Worm (Caenorhabditis elegans): ENCODE results near the gene mrps-22.
A peak's percentile ranks its signal among the peaks of the same experiment; 100 is the strongest.

Gene mrps-22

ce11 chrII:10543457-10544137 lies 38.8 kb upstream of the mrps-22 start:
- TF ChIP-seq mef-2 (tag; optimal IDR thresholded peaks at IDR 0.05): no peak
- no peak for TF ChIP-seq fkh-4 (tag; optimal IDR thresholded peaks at IDR 0.05; ENCODE audit: borderline replicate concordance)
- TF ChIP-seq ceh-63 (GFP tag; optimal IDR thresholded peaks at IDR 0.05): no peak
- TF ChIP-seq nhr-47 (tag; optimal IDR thresholded peaks at IDR 0.05): no peak
- no peak for TF ChIP-seq lir-3 (tag; optimal IDR thresholded peaks at IDR 0.05; ENCODE audit: poor library complexity)
- no peak for TF ChIP-seq hlh-4 (tag; optimal IDR thresholded peaks at IDR 0.05)
- TF ChIP-seq efl-3 (GFP tag; optimal IDR thresholded peaks at IDR 0.05): no peak
- no peak for TF ChIP-seq aly-2 (tag; optimal IDR thresholded peaks at IDR 0.05)
- peak; percentile 35 for TF ChIP-seq nhr-85 (tag)
- TF ChIP-seq unc-98 (GFP tag; IDR thresholded peaks at IDR 0.05): no peak
- no peak for TF ChIP-seq efl-1 (optimal IDR thresholded peaks at IDR 0.05)
- TF ChIP-seq efl-1 (GFP tag; optimal IDR thresholded peaks at IDR 0.05 in 1 of 2): peak in 1 of 2 experiments; percentile 93
- no peak for TF ChIP-seq fkh-8 (tag; optimal IDR thresholded peaks at IDR 0.05)
- TF ChIP-seq mab-9 (GFP tag; IDR thresholded peaks at IDR 0.05): no peak
- TF ChIP-seq unc-62 (GFP tag; optimal IDR thresholded peaks at IDR 0.05): no peak
- no peak for TF ChIP-seq xbp-1 (tag; optimal IDR thresholded peaks at IDR 0.05)
- no peak for TF ChIP-seq irx-1 (tag; optimal IDR thresholded peaks at IDR 0.05)
- peak; percentile 6 for TF ChIP-seq mep-1 (tag; optimal IDR thresholded peaks at IDR 0.05)
- TF ChIP-seq swsn-7 (tag; optimal IDR thresholded peaks at IDR 0.05): no peak
- TF ChIP-seq lin-13 (GFP tag; optimal IDR thresholded peaks at IDR 0.05): no peak
- TF ChIP-seq nhr-71 (tag; optimal IDR thresholded peaks at IDR 0.05): peak; percentile 10
- no peak for TF ChIP-seq lsy-2 (tag; optimal IDR thresholded peaks at IDR 0.05)
- no peak for TF ChIP-seq blmp-1 (tag; optimal IDR thresholded peaks at IDR 0.05)
- no peak for TF ChIP-seq alr-1 (tag; optimal IDR thresholded peaks at IDR 0.05; ENCODE audit: borderline replicate concordance)
- no peak for TF ChIP-seq sup-37 (GFP tag; optimal IDR thresholded peaks at IDR 0.05)
- TF ChIP-seq sptf-1 (tag; optimal IDR thresholded peaks at IDR 0.05): no peak
- no peak for TF ChIP-seq lin-39 (tag; optimal IDR thresholded peaks at IDR 0.05)
- peak; percentile 30 for TF ChIP-seq ceh-8 (GFP tag; optimal IDR thresholded peaks at IDR 0.05)
- peak; percentile 69 for TF ChIP-seq ztf-4 (tag; optimal IDR thresholded peaks at IDR 0.05)
- TF ChIP-seq hlh-17 (GFP tag; optimal IDR thresholded peaks at IDR 0.05; ENCODE audit: borderline replicate concordance): no peak
- peak; percentile 3 for TF ChIP-seq lin-14 (GFP tag; optimal IDR thresholded peaks at IDR 0.05)
- TF ChIP-seq lin-35 (GFP tag; optimal IDR thresholded peaks at IDR 0.05): peak in 1 of 2 experiments; percentile 33
- peak; percentile 78 for TF ChIP-seq ama-1 (optimal IDR thresholded peaks at IDR 0.05)
- TF ChIP-seq isw-1 (GFP tag; IDR thresholded peaks at IDR 0.05): no peak
- TF ChIP-seq zip-4 (GFP tag; optimal IDR thresholded peaks at IDR 0.05): no peak

ce11 chrII:10544374-10544908 lies 38.0 kb upstream of the mrps-22 start:
- TF ChIP-seq nhr-28 (tag; optimal IDR thresholded peaks at IDR 0.05) (no peak), hlh-17 (GFP tag; optimal IDR thresholded peaks at IDR 0.05; ENCODE audit: borderline replicate concordance) (no peak), nhr-85 (tag) (peak; percentile 33), ama-1 (optimal IDR thresholded peaks at IDR 0.05) (peak; percentile 7)

- TF ChIP-seq ama-1 (optimal IDR thresholded peaks at IDR 0.05): peak; percentile 60
- peak; percentile 9 for TF ChIP-seq irx-1 (tag; optimal IDR thresholded peaks at IDR 0.05)
- no peak for TF ChIP-seq efl-1 (optimal IDR thresholded peaks at IDR 0.05)
- TF ChIP-seq efl-1 (GFP tag; optimal IDR thresholded peaks at IDR 0.05 in 1 of 2): peak in 1 of 2 experiments; percentile 87
- TF ChIP-seq nhr-90 (tag; optimal IDR thresholded peaks at IDR 0.05; ENCODE audit: poor library complexity): peak; percentile 4
- TF ChIP-seq hlh-4 (tag; optimal IDR thresholded peaks at IDR 0.05): no peak
- peak; percentile 21 for TF ChIP-seq rnt-1 (tag; optimal IDR thresholded peaks at IDR 0.05)
- TF ChIP-seq skn-1 (tag; optimal IDR thresholded peaks at IDR 0.05): no peak
- TF ChIP-seq aly-2 (tag; optimal IDR thresholded peaks at IDR 0.05): peak; percentile 7
- peak in 1 of 2 experiments; percentile 23 for TF ChIP-seq lin-35 (GFP tag; optimal IDR thresholded peaks at IDR 0.05)
Observed at ce11 chrII:10545213-10545612, 37.2 kb upstream of the mrps-22 start.
